Worm (Caenorhabditis elegans): ENCODE data around the gene C07A12.2.

C07A12.2 gene

ce11 chrX:4544543-4544942 is at the start of gene C07A12.2:
Gene C07A12.2, plus strand, starts transcription at chrX:4544843.
- no peak for TF ChIP-seq attf-4 (tag; optimal IDR thresholded peaks at IDR 0.05)
- TF ChIP-seq lin-1 (GFP tag; IDR thresholded peaks at IDR 0.05) = no peak
- no peak for TF ChIP-seq lin-39 (tag; optimal IDR thresholded peaks at IDR 0.05)
- TF ChIP-seq daf-19 (GFP tag; conservative IDR thresholded peaks at IDR 0.05) = no peak
- TF ChIP-seq nhr-76 (tag; optimal IDR thresholded peaks at IDR 0.05) = no peak
- TF ChIP-seq ceh-44 (GFP tag; IDR thresholded peaks at IDR 0.05) = no peak
- no peak for TF ChIP-seq ztf-11 (tag; optimal IDR thresholded peaks at IDR 0.05)
- TF ChIP-seq daf-12 (tag; optimal IDR thresholded peaks at IDR 0.05) = no peak
- no peak for TF ChIP-seq nhr-111 (GFP tag; optimal IDR thresholded peaks at IDR 0.05)
- TF ChIP-seq F44E2.7 (GFP tag; IDR thresholded peaks at IDR 0.05) = no peak
- no peak for TF ChIP-seq ztf-7 (tag; optimal IDR thresholded peaks at IDR 0.05)
- TF ChIP-seq spr-1 (tag; optimal IDR thresholded peaks at IDR 0.05) = no peak
- no peak for TF ChIP-seq lsy-2 (tag; optimal IDR thresholded peaks at IDR 0.05)
- TF ChIP-seq unc-62 (GFP tag; optimal IDR thresholded peaks at IDR 0.05 in 1 of 2) = no peak
- no peak for TF ChIP-seq unc-62 (tag; optimal IDR thresholded peaks at IDR 0.05)
- no peak for TF ChIP-seq ceh-20 (GFP tag; IDR thresholded peaks at IDR 0.05)
- TF ChIP-seq zfp-2 (tag; optimal IDR thresholded peaks at IDR 0.05) = no peak
- no peak for TF ChIP-seq D1046.2 (GFP tag; IDR thresholded peaks at IDR 0.05)
- TF ChIP-seq R02D3.7 (tag; optimal IDR thresholded peaks at IDR 0.05) = no peak
- no peak for TF ChIP-seq ZK546.5 (tag; optimal IDR thresholded peaks at IDR 0.05)

DNA sequence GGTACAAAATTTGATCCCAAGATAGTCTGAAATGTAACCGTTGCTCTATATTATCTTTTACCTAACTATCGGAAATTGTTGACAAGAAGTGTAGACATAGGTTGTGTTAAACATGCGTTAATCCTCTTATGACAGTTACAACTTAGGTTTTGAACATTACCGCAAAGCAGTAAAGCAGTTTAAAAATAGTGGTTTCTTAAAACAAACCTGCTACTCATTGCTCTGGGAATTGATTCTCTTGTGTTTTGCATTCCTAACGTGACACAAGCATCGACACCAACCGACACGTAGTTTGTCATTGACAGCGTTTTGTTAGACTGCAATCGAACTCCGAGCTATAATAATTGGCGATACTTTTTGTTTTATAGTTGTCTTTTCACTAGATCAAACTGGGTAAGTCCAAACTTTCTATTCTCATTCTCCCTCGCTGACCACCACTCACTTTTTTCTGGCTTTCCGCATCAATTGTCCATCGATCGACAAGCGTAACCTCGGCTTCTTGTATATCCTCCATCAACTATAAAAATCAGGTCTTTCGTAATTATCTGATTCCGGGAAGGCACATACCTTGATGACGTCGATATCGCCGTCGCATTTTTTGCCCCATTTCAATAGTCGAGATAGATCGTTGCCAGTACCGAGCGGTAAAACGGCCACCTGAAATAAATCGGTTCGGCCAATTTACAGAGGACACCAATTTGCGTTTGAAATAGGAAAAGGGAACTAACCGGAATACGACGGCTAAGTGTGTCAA is 48.7 kb upstream of the C07A12.2 start:
- TF ChIP-seq unc-62 (GFP tag; optimal IDR thresholded peaks at IDR 0.05 in 1 of 2) = peak in 1 of 2 experiments; percentile 87
- no peak for TF ChIP-seq unc-62 (tag; optimal IDR thresholded peaks at IDR 0.05)
- no peak for TF ChIP-seq aha-1 (tag)
- peak; percentile 15 for TF ChIP-seq nhr-28 (tag; optimal IDR thresholded peaks at IDR 0.05)
- TF ChIP-seq F49E8.2 (tag; optimal IDR thresholded peaks at IDR 0.05; ENCODE audit: borderline replicate concordance) = no peak
- TF ChIP-seq unc-130 (GFP tag; optimal IDR thresholded peaks at IDR 0.05) = no peak
- no peak for TF ChIP-seq zag-1 (tag; optimal IDR thresholded peaks at IDR 0.05)

- TF ChIP-seq dmd-6 (GFP tag; IDR thresholded peaks at IDR 0.05) (peak; percentile 45), R02D3.7 (tag; optimal IDR thresholded peaks at IDR 0.05) (no peak), nhr-76 (tag; optimal IDR thresholded peaks at IDR 0.05) (no peak), lin-1 (GFP tag; IDR thresholded peaks at IDR 0.05) (0 out of 2 replicates have a peak, but pooled peaks have one; percentile 21), mes-2 (tag; optimal IDR thresholded peaks at IDR 0.05; ENCODE audit: poor library complexity, severe bottlenecking) (peak; percentile 23), hlh-30 (tag; optimal IDR thresholded peaks at IDR 0.05; ENCODE audit: insufficient read depth) (peak; percentile 69), mep-1 (tag; optimal IDR thresholded peaks at IDR 0.05) (peak; percentile 45), hlh-11 (tag; optimal IDR thresholded peaks at IDR 0.05) (peak; percentile 68), nhr-77 (tag; optimal IDR thresholded peaks at IDR 0.05) (peak; percentile 70), pqm-1 (tag; optimal IDR thresholded peaks at IDR 0.05) (peak; percentile 82), php-3 (GFP tag; IDR thresholded peaks at IDR 0.05) (0 out of 2 replicates have a peak, but pooled peaks have one; percentile 37), F49E8.2 (tag; optimal IDR thresholded peaks at IDR 0.05; ENCODE audit: borderline replicate concordance) (no peak), jun-1 (tag; optimal IDR thresholded peaks at IDR 0.05) (no peak), mdl-1 (tag; optimal IDR thresholded peaks at IDR 0.05) (peak in 1 of 2 experiments; percentile 59), skn-1 (tag; optimal IDR thresholded peaks at IDR 0.05) (no peak), daf-16 (GFP tag; optimal IDR thresholded peaks at IDR 0.05) (no peak), daf-16 (tag; optimal IDR thresholded peaks at IDR 0.05) (peak; percentile 92), ZK546.5 (tag; optimal IDR thresholded peaks at IDR 0.05) (no peak), nhr-28 (tag; optimal IDR thresholded peaks at IDR 0.05) (peak; percentile 81), dve-1 (tag; optimal IDR thresholded peaks at IDR 0.05; ENCODE audit: insufficient read depth) (peak; percentile 48), tra-1 (GFP tag; IDR thresholded peaks at IDR 0.05) (0 out of 2 replicates have a peak, but pooled peaks have one; percentile 21)
These were observed 46.6 kb upstream of the C07A12.2 start for ce11 chrX:4498078-4498477.
